Worm (Caenorhabditis elegans) whole organism, mixed stage, embryonic: ENCODE results near the gene drd-50.
"Not testable (repeated sequence)": the region's sequence is repeated elsewhere in the genome, so short reads cannot be mapped to it uniquely, and the experiment has no call there.

ENCODE experiments used
- bed-3 ChIP-seq: fragments of 200-800 bp; sonication (Bioruptor generic); optimal IDR thresholded peaks from 3 replicates; lab custom pipeline; 2018; ENCODE audit warnings: mild to moderate bottlenecking, missing genetic modification characterization, moderate library complexity, missing compliant biosample characterization
- blmp-1 ChIP-seq: fragments of 150-350 bp; optimal IDR thresholded peaks from 2 replicates; lab custom pipeline; 2014; ENCODE audit warnings: missing biosample characterization, missing genetic modification characterization
- ceh-39 ChIP-seq: fragments of 150-350 bp; optimal IDR thresholded peaks from 2 replicates; lab custom pipeline; 2014; ENCODE audit warnings: missing biosample characterization, missing genetic modification characterization
- ceh-43 ChIP-seq: fragments of 200-800 bp; sonication (Bioruptor generic); optimal IDR thresholded peaks from 2 replicates; lab custom pipeline; 2018; ENCODE audit warnings: mild to moderate bottlenecking, missing genetic modification characterization, moderate library complexity, missing compliant biosample characterization
- ceh-83 ChIP-seq: fragments of 200-800 bp; sonication (Bioruptor generic); optimal IDR thresholded peaks from 2 replicates; lab custom pipeline; 2018; ENCODE audit warnings: mild to moderate bottlenecking, missing genetic modification characterization, missing compliant biosample characterization
- ces-1 ChIP-seq: fragments of 150-350 bp; optimal IDR thresholded peaks from 2 replicates; lab custom pipeline; 2014; ENCODE audit warnings: missing biosample characterization, missing genetic modification reagents, missing genetic modification characterization
- elt-1 ChIP-seq: sonication (generic microtip); optimal IDR thresholded peaks from 2 replicates; lab custom pipeline; 2017; ENCODE audit warnings: missing genetic modification characterization, mild to moderate bottlenecking, missing compliant biosample characterization, antibody characterized with exemption, moderate library complexity, borderline replicate concordance; ENCODE audit not compliant: insufficient read depth
- elt-3 ChIP-seq: fragments of 150-350 bp; optimal IDR thresholded peaks from 2 replicates; lab custom pipeline; 2014; ENCODE audit warnings: missing biosample characterization, missing genetic modification characterization
- flh-1 ChIP-seq: fragments of 200-800 bp; sonication (Bioruptor generic); optimal IDR thresholded peaks from 2 replicates; lab custom pipeline; 2018; ENCODE audit warnings: mild to moderate bottlenecking, missing genetic modification characterization, moderate library complexity, missing compliant biosample characterization
- ham-2 ChIP-seq: fragments of 200-800 bp; sonication (Bioruptor generic); optimal IDR thresholded peaks from 2 replicates; lab custom pipeline; 2018; ENCODE audit warnings: mild to moderate bottlenecking, missing genetic modification characterization, missing compliant biosample characterization
- hlh-1 ChIP-seq: fragments of 150-350 bp; optimal IDR thresholded peaks from 2 replicates; lab custom pipeline; 2014; ENCODE audit warnings: missing biosample characterization, missing genetic modification reagents, missing genetic modification characterization
- lin-13 ChIP-seq: fragments of 150-350 bp; optimal IDR thresholded peaks from 2 replicates; lab custom pipeline; 2014; ENCODE audit warnings: missing biosample characterization, missing genetic modification characterization
- lin-32 ChIP-seq: fragments of 200-800 bp; sonication (Bioruptor generic); optimal IDR thresholded peaks from 2 replicates; lab custom pipeline; 2018; ENCODE audit warnings: mild to moderate bottlenecking, missing genetic modification characterization, missing compliant biosample characterization
- lsy-2 ChIP-seq: fragments of 150-350 bp; optimal IDR thresholded peaks from 2 replicates; lab custom pipeline; 2014; ENCODE audit warnings: missing biosample characterization, missing genetic modification characterization
- mab-5 ChIP-seq: fragments of 150-350 bp; optimal IDR thresholded peaks from 2 replicates; lab custom pipeline; 2014; ENCODE audit warnings: missing biosample characterization, missing genetic modification characterization
- mep-1 ChIP-seq: fragments of 150-350 bp; optimal IDR thresholded peaks from 2 replicates; lab custom pipeline; 2017; ENCODE audit warnings: missing biosample characterization, missing genetic modification reagents, missing genetic modification characterization, inconsistent platforms
- mls-2 ChIP-seq: sonication (generic microtip); optimal IDR thresholded peaks from 2 replicates; lab custom pipeline; 2016; ENCODE audit warnings: mild to moderate bottlenecking, missing genetic modification characterization, moderate library complexity, missing compliant biosample characterization
- nhr-2 ChIP-seq: fragments of 150-350 bp; optimal IDR thresholded peaks from 2 replicates; lab custom pipeline; 2014; ENCODE audit warnings: missing biosample characterization, missing genetic modification characterization
- nhr-237 ChIP-seq: fragments of 150-350 bp; optimal IDR thresholded peaks from 2 replicates; lab custom pipeline; 2014; ENCODE audit warnings: missing biosample characterization, missing genetic modification characterization
- nhr-76 ChIP-seq: sonication (generic microtip); optimal IDR thresholded peaks from 2 replicates; lab custom pipeline; 2017; ENCODE audit warnings: missing biosample characterization, missing genetic modification characterization
- sem-2 ChIP-seq: fragments of 200-800 bp; sonication (Bioruptor generic); optimal IDR thresholded peaks from 2 replicates; lab custom pipeline; 2018; ENCODE audit warnings: mild to moderate bottlenecking, missing genetic modification characterization, missing compliant biosample characterization
- snpc-4 ChIP-seq: fragments of 150-350 bp; optimal IDR thresholded peaks from 2 replicates; lab custom pipeline; 2014; ENCODE audit warnings: missing biosample characterization, missing genetic modification characterization
- tbx-8 ChIP-seq: fragments of 200-800 bp; sonication (Bioruptor generic); optimal IDR thresholded peaks from 2 replicates; lab custom pipeline; 2018; ENCODE audit warnings: mild to moderate bottlenecking, missing genetic modification characterization, moderate library complexity, missing compliant biosample characterization
- unc-120 ChIP-seq: sonication (generic microtip); optimal IDR thresholded peaks from 2 replicates; lab custom pipeline; 2017; ENCODE audit warnings: missing genetic modification characterization, missing compliant biosample characterization; ENCODE audit not compliant: poor library complexity, severe bottlenecking
- unc-39 ChIP-seq: fragments of 150-350 bp; optimal IDR thresholded peaks from 2 replicates; lab custom pipeline; 2014; ENCODE audit warnings: missing biosample characterization, missing genetic modification characterization
- unc-62 ChIP-seq: fragments of 150-350 bp; optimal IDR thresholded peaks from 2 replicates; lab custom pipeline; 2014; ENCODE audit warnings: missing biosample characterization, missing genetic modification reagents, missing genetic modification characterization
- ztf-11 ChIP-seq: fragments of 150-350 bp; optimal IDR thresholded peaks from 2 replicates; lab custom pipeline; 2014; ENCODE audit warnings: missing biosample characterization, missing genetic modification characterization

drd-50 gene

ce11 chrIV:4115634-4116033 lies 1.9 kb upstream of the drd-50 start, which contains the start of the genes F49F1.4 and F49F1.2:
Gene F49F1.4 (minus strand): TSS chrIV:4115734.
Gene F49F1.2 (plus strand): TSS chrIV:4115943.
- TF ChIP-seq tbx-8 (GFP tag; lab: Kevin White, UChicago) (no peak), ces-1 (no peak), lin-13 (tag; lab: Kevin White, UChicago) (no peak), mab-5 (tag; lab: Kevin White, UChicago) (no peak), bed-3 (no peak), unc-39 (tag; lab: Kevin White, UChicago) (no peak), flh-1 (GFP tag; lab: Kevin White, UChicago) (no peak), ham-2 (GFP tag; lab: Kevin White, UChicago) (no peak), snpc-4 (tag; lab: Kevin White, UChicago) (no peak), ceh-83 (GFP tag; lab: Kevin White, UChicago) (no peak), nhr-237 (tag; lab: Kevin White, UChicago) (no peak), nhr-76 (no peak), mep-1 (tag; lab: Kevin White, UChicago) (no peak)
- TF ChIP-seq, all 35 proteins: peak for 0

ce11 chrIV:4120263-4120662 lies 2.7 kb downstream of the drd-50 start, which contains the start of gene F49F1.5:
Gene F49F1.5 (minus strand): TSS chrIV:4120415.
- TF ChIP-seq nhr-76 (no peak), unc-39 (tag; lab: Kevin White, UChicago) (no peak), ceh-39 (tag; lab: Kevin White, UChicago) (no peak), unc-62 (GFP tag; lab: Kevin White, UChicago) (no peak), blmp-1 (tag; lab: Kevin White, UChicago) (no peak), flh-1 (GFP tag; lab: Kevin White, UChicago) (no peak), lin-32 (no peak), lin-13 (tag; lab: Kevin White, UChicago) (no peak)

- TF ChIP-seq elt-1 (tag; lab: Kevin White, UChicago): no peak
- TF ChIP-seq mep-1 (tag; lab: Kevin White, UChicago): no peak
- no peak for TF ChIP-seq mab-5 (tag; lab: Kevin White, UChicago)
- TF ChIP-seq ceh-43: no peak
- no peak for TF ChIP-seq hlh-1 (tag; lab: Kevin White, UChicago)
- TF ChIP-seq nhr-2 (tag; lab: Kevin White, UChicago): no peak
- TF ChIP-seq nhr-237 (tag; lab: Kevin White, UChicago): no peak
Measured at ce11 chrIV:4121055-4121454, 3.5 kb downstream of the drd-50 start.

- no peak for TF ChIP-seq ztf-11 (tag; lab: Kevin White, UChicago)
- TF ChIP-seq lsy-2 (tag; lab: Kevin White, UChicago): no peak
- no peak for TF ChIP-seq elt-1 (tag; lab: Kevin White, UChicago)
- no peak for TF ChIP-seq flh-1 (GFP tag; lab: Kevin White, UChicago)
- TF ChIP-seq unc-62 (GFP tag; lab: Kevin White, UChicago): no peak
- TF ChIP-seq mls-2 (tag; lab: Kevin White, UChicago): no peak
- TF ChIP-seq sem-2 (GFP tag; lab: Kevin White, UChicago): no peak
- TF ChIP-seq nhr-2 (tag; lab: Kevin White, UChicago): no peak
- TF ChIP-seq ceh-83 (GFP tag; lab: Kevin White, UChicago): no peak
- no peak for TF ChIP-seq snpc-4 (tag; lab: Kevin White, UChicago)
- TF ChIP-seq blmp-1 (tag; lab: Kevin White, UChicago): no peak
- no peak for TF ChIP-seq nhr-237 (tag; lab: Kevin White, UChicago)
- no peak for TF ChIP-seq elt-3 (tag; lab: Kevin White, UChicago)
- no peak for TF ChIP-seq mep-1 (tag; lab: Kevin White, UChicago)
- TF ChIP-seq unc-39 (tag; lab: Kevin White, UChicago): no peak
- TF ChIP-seq mab-5 (tag; lab: Kevin White, UChicago): no peak
- TF ChIP-seq nhr-76: no peak
- no peak for TF ChIP-seq unc-120 (tag; lab: Kevin White, UChicago)
- TF ChIP-seq ceh-43: no peak
- TF ChIP-seq, all 35 proteins: peak for 0
Measured at ce11 chrIV:4123083-4123482, 5.6 kb downstream of the drd-50 start, which contains the start of gene mul-1. Gene mul-1 (minus strand): TSS chrIV:4123166.

ce11 chrIV:4125657-4126056 lies 8.1 kb downstream of the drd-50 start, which contains the start of gene F49F1.7:
Gene F49F1.7 (minus strand): TSS chrIV:4125757.
- TF ChIP-seq tbx-8 (GFP tag; lab: Kevin White, UChicago); elt-3 (tag; lab: Kevin White, UChicago); lsy-2 (tag; lab: Kevin White, UChicago): not testable (repeated sequence)
